Worm (Caenorhabditis elegans) whole organism, L3 larva: ENCODE measurements around the gene Y43F8C.17.
A peak's percentile ranks its signal among the peaks of the same experiment; 100 is the strongest.

Experiments
- R02D3.7 ChIP-seq: fragments of 150-350 bp; optimal IDR thresholded peaks from 2 replicates; lab custom pipeline; 2014; ENCODE audit warnings: missing biosample characterization, missing genetic modification characterization
- ZK546.5 ChIP-seq: sonication (generic microtip); optimal IDR thresholded peaks from 2 replicates; lab custom pipeline; 2017; ENCODE audit warnings: missing biosample characterization, missing genetic modification characterization
- aly-2 ChIP-seq: fragments of 150-350 bp; optimal IDR thresholded peaks from 2 replicates; lab custom pipeline; 2014; ENCODE audit warnings: missing biosample characterization, missing genetic modification characterization
- ama-1 ChIP-seq: fragments of 150-350 bp; optimal IDR thresholded peaks from 2 replicates; lab custom pipeline; 2018
- ceh-28 ChIP-seq: fragments of 150-350 bp; optimal IDR thresholded peaks from 2 replicates; lab custom pipeline; 2014; ENCODE audit warnings: missing biosample characterization, missing genetic modification reagents, missing genetic modification characterization
- ceh-82 ChIP-seq: fragments of 150-350 bp; optimal IDR thresholded peaks from 2 replicates; lab custom pipeline; 2014; ENCODE audit warnings: missing biosample characterization, missing genetic modification characterization
- daf-12 ChIP-seq: fragments of 150-350 bp; optimal IDR thresholded peaks from 2 replicates; lab custom pipeline; 2014; ENCODE audit warnings: missing biosample characterization, missing genetic modification reagents, missing genetic modification characterization
- elt-1 ChIP-seq: fragments of 150-350 bp; optimal IDR thresholded peaks from 2 replicates; lab custom pipeline; 2014; ENCODE audit warnings: missing biosample characterization, missing genetic modification characterization
- elt-2 ChIP-seq: sonication (generic microtip); optimal IDR thresholded peaks from 2 replicates; lab custom pipeline; 2016; ENCODE audit warnings: missing genetic modification reagents, mild to moderate bottlenecking, missing genetic modification characterization, missing compliant biosample characterization
- elt-3 ChIP-seq, 3 experiments: fragments of 150-350 bp in 1 of 3; sonication (generic microtip) in 2 of 3; optimal IDR thresholded peaks; 2 replicates in 2 of 3; 4 replicates in 1 of 3; lab custom pipeline; 2014 to 2017; ENCODE audit warnings: missing biosample characterization in 3 of 3, missing genetic modification characterization in 3 of 3
- fkh-10 ChIP-seq: sonication (generic microtip); optimal IDR thresholded peaks from 2 replicates; lab custom pipeline; 2017; ENCODE audit warnings: missing biosample characterization, missing genetic modification reagents, missing genetic modification characterization
- jun-1 ChIP-seq: fragments of 150-350 bp; optimal IDR thresholded peaks from 2 replicates; lab custom pipeline; 2014; ENCODE audit warnings: missing biosample characterization, missing genetic modification reagents, missing genetic modification characterization
- lin-39 ChIP-seq: fragments of 150-350 bp; optimal IDR thresholded peaks from 2 replicates; lab custom pipeline; 2018; ENCODE audit warnings: missing biosample characterization, missing genetic modification reagents, missing genetic modification characterization
- mdl-1 ChIP-seq: fragments of 150-350 bp; optimal IDR thresholded peaks from 2 replicates; lab custom pipeline; 2014; ENCODE audit warnings: missing biosample characterization, missing genetic modification characterization
- mml-1 ChIP-seq: fragments of 150-350 bp; sonication (generic microtip); optimal IDR thresholded peaks from 3 replicates; lab custom pipeline; 2014; ENCODE audit warnings: missing biosample characterization, missing genetic modification characterization
- nfya-1 ChIP-seq: sonication (generic microtip); optimal IDR thresholded peaks from 2 replicates; lab custom pipeline; 2017; ENCODE audit warnings: missing genetic modification characterization, mild to moderate bottlenecking, missing compliant biosample characterization, antibody characterized with exemption, moderate library complexity; ENCODE audit not compliant: insufficient read depth
- nhr-12 ChIP-seq: fragments of 150-350 bp; optimal IDR thresholded peaks from 2 replicates; lab custom pipeline; 2014; ENCODE audit warnings: missing biosample characterization, missing genetic modification characterization
- nhr-23 ChIP-seq: fragments of 150-350 bp; optimal IDR thresholded peaks from 2 replicates; lab custom pipeline; 2014; ENCODE audit warnings: missing biosample characterization, missing genetic modification reagents, missing genetic modification characterization
- nhr-237 ChIP-seq: fragments of 150-350 bp; optimal IDR thresholded peaks from 2 replicates; lab custom pipeline; 2014; ENCODE audit warnings: missing biosample characterization, missing genetic modification characterization
- nhr-25 ChIP-seq: sonication (generic microtip); optimal IDR thresholded peaks from 2 replicates; lab custom pipeline; 2017; ENCODE audit warnings: missing biosample characterization, missing genetic modification characterization
- nhr-67 ChIP-seq: fragments of 150-350 bp; optimal IDR thresholded peaks from 2 replicates; lab custom pipeline; 2014; ENCODE audit warnings: missing biosample characterization, missing genetic modification characterization
- nhr-76 ChIP-seq: fragments of 150-350 bp; sonication (generic microtip); optimal IDR thresholded peaks from 5 replicates; lab custom pipeline; 2014; ENCODE audit warnings: missing biosample characterization, missing genetic modification characterization
- nhr-77 ChIP-seq: fragments of 150-350 bp; optimal IDR thresholded peaks from 2 replicates; lab custom pipeline; 2014; ENCODE audit warnings: missing biosample characterization, missing genetic modification characterization
- pha-4 ChIP-seq: fragments of 150-350 bp; optimal IDR thresholded peaks from 2 replicates; lab custom pipeline; 2014; ENCODE audit warnings: missing biosample characterization, missing genetic modification reagents, missing genetic modification characterization
- pqm-1 ChIP-seq: fragments of 150-350 bp; optimal IDR thresholded peaks from 2 replicates; lab custom pipeline; 2017; ENCODE audit warnings: missing biosample characterization, missing genetic modification characterization, inconsistent platforms
- skn-1 ChIP-seq: fragments of 150-350 bp; optimal IDR thresholded peaks from 2 replicates; lab custom pipeline; 2014; ENCODE audit warnings: missing biosample characterization, missing genetic modification characterization
- snpc-4 ChIP-seq: fragments of 150-350 bp; optimal IDR thresholded peaks from 2 replicates; lab custom pipeline; 2014; ENCODE audit warnings: missing biosample characterization, missing genetic modification characterization
- unc-39 ChIP-seq: sonication (generic microtip); optimal IDR thresholded peaks from 4 replicates; lab custom pipeline; 2017; ENCODE audit warnings: missing biosample characterization, missing genetic modification characterization
- unc-62 ChIP-seq: fragments of 150-350 bp; sonication (generic microtip); optimal IDR thresholded peaks from 4 replicates; lab custom pipeline; 2014; ENCODE audit warnings: missing biosample characterization, missing genetic modification reagents, missing genetic modification characterization
- zag-1 ChIP-seq: fragments of 150-350 bp; optimal IDR thresholded peaks from 2 replicates; lab custom pipeline; 2014; ENCODE audit warnings: missing biosample characterization, missing genetic modification characterization
- ztf-11 ChIP-seq: fragments of 150-350 bp; optimal IDR thresholded peaks from 2 replicates; lab custom pipeline; 2014; ENCODE audit warnings: missing biosample characterization, missing genetic modification characterization

Y43F8C.17 gene

ce11 chrV:19745852-19746251 is 29.9 kb downstream of the Y43F8C.17 start, which contains the start of gene W04E12.5:
TSS of gene W04E12.5 (plus strand) at chrV:19746152.
- TF ChIP-seq elt-2 (tag; lab: Kevin White, UChicago), result no peak
- no peak for TF ChIP-seq nfya-1 (tag; lab: Kevin White, UChicago)
- no peak for TF ChIP-seq fkh-10 (GFP tag; lab: Kevin White, UChicago)
- no peak for TF ChIP-seq mml-1
- no peak for TF ChIP-seq nhr-12
- TF ChIP-seq R02D3.7 (tag; lab: Kevin White, UChicago), result no peak
- no peak for TF ChIP-seq elt-3 (tag; optimal IDR thresholded peaks at IDR 0.05; lab: Kevin White, UChicago)
- TF ChIP-seq daf-12 (tag; lab: Kevin White, UChicago), result no peak
- TF ChIP-seq nhr-23 (tag; lab: Kevin White, UChicago), result no peak
- TF ChIP-seq ztf-11 (tag; lab: Kevin White, UChicago), result no peak
- TF ChIP-seq zag-1 (tag; lab: Kevin White, UChicago), result no peak
- TF ChIP-seq, all 47 proteins: peak for 0

- no peak for TF ChIP-seq nfya-1 (tag; lab: Kevin White, UChicago)
Measured at ce11 chrV:19747144-19747543, 31.2 kb downstream of the Y43F8C.17 start.

ce11 chrV:19751124-19751523 is 35.2 kb downstream of the Y43F8C.17 start, which contains the start of gene clec-49:
TSS of gene clec-49 (minus strand) at chrV:19751226.
- TF ChIP-seq nhr-77 (tag; lab: Kevin White, UChicago) (no peak), elt-2 (tag; lab: Kevin White, UChicago) (peak; percentile 69), pqm-1 (peak; percentile 65)

ce11 chrV:19752879-19753278 is 36.9 kb downstream of the Y43F8C.17 start:
- TF ChIP-seq aly-2 (tag; lab: Kevin White, UChicago), result no peak
- no peak for TF ChIP-seq fkh-10 (GFP tag; lab: Kevin White, UChicago)
- TF ChIP-seq zag-1 (tag; lab: Kevin White, UChicago), result no peak
- TF ChIP-seq nhr-25 (tag; lab: Kevin White, UChicago), result no peak
- TF ChIP-seq unc-62 (GFP tag; lab: Kevin White, UChicago), result no peak
- TF ChIP-seq daf-12 (tag; lab: Kevin White, UChicago), result no peak
- TF ChIP-seq lin-39 (tag; lab: Kevin White, UChicago), result no peak
- TF ChIP-seq pha-4 (tag; lab: Kevin White, UChicago), result no peak
- TF ChIP-seq ama-1 (lab: Kevin White, UChicago), result no peak
- TF ChIP-seq nhr-77 (tag; lab: Kevin White, UChicago), result no peak
- no peak for TF ChIP-seq nhr-67
- no peak for TF ChIP-seq elt-1 (tag; lab: Kevin White, UChicago)
- TF ChIP-seq snpc-4, result no peak
- no peak for TF ChIP-seq jun-1

ce11 chrV:19754331-19754730 is 38.4 kb downstream of the Y43F8C.17 start:
- TF ChIP-seq nhr-23 (tag; lab: Kevin White, UChicago), result no peak
- no peak for TF ChIP-seq ZK546.5
- TF ChIP-seq ceh-82 (tag; lab: Kevin White, UChicago), result no peak
- TF ChIP-seq ceh-28 (tag; lab: Kevin White, UChicago), result no peak
- TF ChIP-seq elt-2 (tag; lab: Kevin White, UChicago), result peak; percentile 60

- TF ChIP-seq ZK546.5 (no peak), elt-2 (tag; lab: Kevin White, UChicago) (peak; percentile 86), pqm-1 (peak; percentile 82)
Measured at ce11 chrV:19755260-19755659, 39.3 kb downstream of the Y43F8C.17 start, which contains the start of gene clec-50. TSS of gene clec-50 (minus strand) at chrV:19755368.

- no peak for TF ChIP-seq mdl-1
- no peak for TF ChIP-seq snpc-4
- no peak for TF ChIP-seq ama-1 (lab: Kevin White, UChicago)
- no peak for TF ChIP-seq skn-1 (tag; lab: Kevin White, UChicago)
- no peak for TF ChIP-seq elt-3 (tag; optimal IDR thresholded peaks at IDR 0.05; lab: Kevin White, UChicago)
- no peak for TF ChIP-seq nhr-237
- TF ChIP-seq nhr-76 (tag; lab: Kevin White, UChicago), result no peak
- no peak for TF ChIP-seq ztf-11 (tag; lab: Kevin White, UChicago)
- no peak for TF ChIP-seq nhr-23 (tag; lab: Kevin White, UChicago)
- no peak for TF ChIP-seq elt-2 (tag; lab: Kevin White, UChicago)
- no peak for TF ChIP-seq nhr-25 (tag; lab: Kevin White, UChicago)
- no peak for TF ChIP-seq unc-39
Measured at ce11 chrV:19756253-19756652, 40.3 kb downstream of the Y43F8C.17 start, which contains the start of gene W04E12.9. TSS of gene W04E12.9 (plus strand) at chrV:19756553.
